Worm (Caenorhabditis elegans) whole organism, midembryonic: Measurements from ENCODE around the gene F49C12.3.

Experiments used
- T22C8.4 ChIP-seq: fragments of 200-800 bp; sonication (Bioruptor generic); IDR thresholded peaks from 2 replicates; pipeline ENCODE4 v1.3.6; 2022; ENCODE audit warnings: missing genetic modification characterization, missing compliant biosample characterization
- cog-1 ChIP-seq: sonication (generic microtip); optimal IDR thresholded peaks from 2 replicates; lab custom pipeline; 2016; ENCODE audit warnings: missing genetic modification characterization, missing compliant biosample characterization
- flt-1 ChIP-seq: fragments of 200-800 bp; sonication (Bioruptor generic); IDR thresholded peaks from 2 replicates; pipeline ENCODE4 v1.3.6; 2022; ENCODE audit warnings: missing genetic modification characterization, missing compliant biosample characterization
- klf-2 ChIP-seq: fragments of 200-800 bp; sonication (Bioruptor generic); conservative IDR thresholded peaks from 2 replicates; pipeline ENCODE4 v1.3.6; 2022; ENCODE audit warnings: missing genetic modification reagents, missing genetic modification characterization, missing compliant biosample characterization
- med-1 ChIP-seq: sonication (generic microtip); optimal IDR thresholded peaks from 2 replicates; lab custom pipeline; 2017; ENCODE audit warnings: missing genetic modification characterization, mild to moderate bottlenecking, missing compliant biosample characterization, antibody characterized with exemption, missing genetic modification reagents; ENCODE audit not compliant: insufficient read depth
- ref-1 ChIP-seq: fragments of 200-800 bp; sonication (Bioruptor generic); conservative IDR thresholded peaks from 2 replicates; pipeline ENCODE4 v1.3.6; 2022; ENCODE audit warnings: missing genetic modification reagents, missing genetic modification characterization, missing compliant biosample characterization
- tab-1 ChIP-seq: fragments of 200-800 bp; sonication (Bioruptor generic); IDR thresholded peaks from 2 replicates; pipeline ENCODE4 v1.3.6; 2022; ENCODE audit warnings: missing genetic modification characterization, missing compliant biosample characterization
- ztf-23 ChIP-seq: fragments of 200-800 bp; sonication (Bioruptor generic); IDR thresholded peaks from 2 replicates; pipeline ENCODE4 v1.3.6; 2022; ENCODE audit warnings: missing genetic modification reagents, missing genetic modification characterization, missing compliant biosample characterization
- ztf-29 ChIP-seq: fragments of 200-800 bp; sonication (Bioruptor generic); IDR thresholded peaks from 2 replicates; pipeline ENCODE4 v1.3.6; 2022; ENCODE audit warnings: missing genetic modification reagents, missing genetic modification characterization, missing compliant biosample characterization

F49C12.3 gene

DNA sequence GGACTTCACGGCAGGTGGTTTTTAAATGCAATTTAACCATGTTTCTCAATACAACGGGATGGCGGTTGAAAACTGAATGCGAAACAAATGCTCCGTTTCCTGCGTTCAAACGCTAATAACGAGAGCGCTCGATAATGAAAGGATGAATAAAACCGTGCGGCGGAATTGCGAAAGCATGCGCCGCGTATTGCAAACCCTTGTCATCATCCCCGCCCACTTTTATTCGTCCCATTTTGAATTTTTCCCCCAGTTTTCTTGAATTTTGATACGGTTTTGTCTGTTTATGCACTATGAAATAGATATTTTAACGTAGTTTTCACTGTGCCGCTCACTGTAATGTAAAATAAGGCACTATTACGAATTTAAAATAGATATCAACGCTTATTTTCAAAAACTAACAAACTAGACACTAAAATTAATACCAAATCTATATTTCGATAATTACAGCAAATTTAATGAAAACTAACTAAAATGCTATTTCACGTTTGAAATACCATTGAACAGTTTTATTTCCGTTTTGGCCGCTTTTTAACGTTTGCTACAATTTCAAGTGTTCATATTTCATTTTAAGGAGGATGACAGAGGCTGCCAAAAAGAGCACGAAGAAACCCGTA lies 15.9 kb downstream of the F49C12.3 start, which contains the start of the genes F49C12.9 and rpn-7:
Gene F49C12.9 (minus strand): TSS at position 148 of the 614 bp plus-strand sequence.
Gene rpn-7 (plus strand): TSS at position 564 of the 614 bp plus-strand sequence.
- TF ChIP-seq med-1 (GFP tag; lab: Kevin White, UChicago) (peak; percentile 86), cog-1 (tag; lab: Kevin White, UChicago) (peak; percentile 52), ztf-23 (GFP tag; lab: Robert Waterston, UW) (peak; percentile 85), flt-1 (GFP tag; lab: Robert Waterston, UW) (no peak; the same call in none of the 2 replicates), tab-1 (GFP tag; lab: Robert Waterston, UW) (peak; percentile 81)

DNA sequence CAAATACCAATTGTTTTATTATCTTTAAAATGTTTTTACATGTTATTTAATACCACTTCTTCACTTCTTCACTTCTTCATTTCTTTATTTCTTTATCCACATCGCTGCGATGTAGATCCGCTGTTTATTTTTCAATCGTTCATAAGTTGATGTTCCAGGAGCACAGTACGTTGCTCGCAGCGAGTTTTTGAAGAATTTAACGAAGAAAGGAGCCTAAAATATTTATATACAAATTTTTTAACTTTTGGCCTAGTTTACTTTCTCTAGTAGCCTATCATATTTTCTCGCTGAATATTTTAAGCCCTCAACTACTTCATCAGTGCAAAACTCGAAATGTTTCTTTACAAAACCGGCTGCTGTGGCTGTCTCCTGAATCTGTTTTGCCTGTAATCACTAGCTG lies 17.9 kb downstream of the F49C12.3 start:
- TF ChIP-seq cog-1 (tag; lab: Kevin White, UChicago) (no peak), T22C8.4 (GFP tag; lab: Robert Waterston, UW) (no peak), med-1 (GFP tag; lab: Kevin White, UChicago) (no peak), flt-1 (GFP tag; lab: Robert Waterston, UW) (no peak), tab-1 (GFP tag; lab: Robert Waterston, UW) (no peak), ztf-29 (GFP tag; lab: Robert Waterston, UW) (no peak), ztf-23 (GFP tag; lab: Robert Waterston, UW) (no peak), klf-2 (no peak), ref-1 (GFP tag; lab: Robert Waterston, UW) (no peak)

DNA sequence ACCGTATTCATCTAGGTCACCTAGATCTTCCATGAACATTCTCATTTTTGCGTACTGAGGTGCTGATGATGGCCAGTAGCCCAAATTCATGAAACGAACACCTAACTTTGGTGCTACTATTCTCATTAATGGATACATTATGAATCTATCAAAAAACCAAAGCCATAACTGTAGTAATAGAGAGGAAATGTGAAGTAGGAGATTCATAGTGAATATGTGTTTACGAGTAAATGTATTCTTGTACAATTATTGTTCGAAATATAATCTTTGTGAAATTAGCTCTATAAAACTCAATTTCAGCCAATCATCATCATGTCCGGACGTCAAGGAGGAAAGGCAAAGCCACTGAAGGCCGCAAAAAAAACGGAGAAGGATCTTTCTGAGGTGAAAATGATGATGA lies 18.9 kb downstream of the F49C12.3 start, which contains the start of the genes F49C12.11 and nemt-1:
Gene F49C12.11 (plus strand): TSS at position 301 of the 400 bp plus-strand sequence.
Gene nemt-1 (minus strand): TSS at position 360 of the 400 bp plus-strand sequence.
- TF ChIP-seq cog-1 (tag; lab: Kevin White, UChicago) (no peak), ztf-23 (GFP tag; lab: Robert Waterston, UW) (no peak), ztf-29 (GFP tag; lab: Robert Waterston, UW) (no peak), T22C8.4 (GFP tag; lab: Robert Waterston, UW) (no peak), klf-2 (no peak), med-1 (GFP tag; lab: Kevin White, UChicago) (no peak), tab-1 (GFP tag; lab: Robert Waterston, UW) (no peak), ref-1 (GFP tag; lab: Robert Waterston, UW) (no peak), flt-1 (GFP tag; lab: Robert Waterston, UW) (no peak)

DNA sequence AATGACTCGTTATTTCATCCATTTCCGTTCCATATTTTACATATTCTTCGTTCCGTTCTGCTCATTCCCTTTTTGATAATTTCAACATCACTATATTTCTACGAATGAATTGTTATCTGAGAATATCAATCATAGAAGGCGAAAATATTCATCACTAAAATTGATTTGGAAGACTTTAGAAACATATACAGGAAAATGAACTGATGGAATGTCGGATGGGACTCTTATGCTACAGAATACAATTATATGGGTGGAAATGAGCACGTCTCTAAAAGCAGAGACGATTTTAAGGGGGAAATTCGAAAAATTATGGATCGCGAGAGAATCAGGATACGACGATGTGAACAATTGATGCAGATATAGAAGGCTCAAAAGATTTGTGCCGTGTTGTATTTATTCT lies 19.8 kb downstream of the F49C12.3 start:
- no peak for TF ChIP-seq ref-1 (GFP tag; lab: Robert Waterston, UW)
- TF ChIP-seq cog-1 (tag; lab: Kevin White, UChicago) = no peak
- TF ChIP-seq med-1 (GFP tag; lab: Kevin White, UChicago) = no peak
- TF ChIP-seq ztf-23 (GFP tag; lab: Robert Waterston, UW) = no peak
- no peak for TF ChIP-seq tab-1 (GFP tag; lab: Robert Waterston, UW)
- no peak for TF ChIP-seq flt-1 (GFP tag; lab: Robert Waterston, UW)
- no peak for TF ChIP-seq T22C8.4 (GFP tag; lab: Robert Waterston, UW)
- TF ChIP-seq ztf-29 (GFP tag; lab: Robert Waterston, UW) = no peak
- TF ChIP-seq klf-2 = no peak

DNA sequence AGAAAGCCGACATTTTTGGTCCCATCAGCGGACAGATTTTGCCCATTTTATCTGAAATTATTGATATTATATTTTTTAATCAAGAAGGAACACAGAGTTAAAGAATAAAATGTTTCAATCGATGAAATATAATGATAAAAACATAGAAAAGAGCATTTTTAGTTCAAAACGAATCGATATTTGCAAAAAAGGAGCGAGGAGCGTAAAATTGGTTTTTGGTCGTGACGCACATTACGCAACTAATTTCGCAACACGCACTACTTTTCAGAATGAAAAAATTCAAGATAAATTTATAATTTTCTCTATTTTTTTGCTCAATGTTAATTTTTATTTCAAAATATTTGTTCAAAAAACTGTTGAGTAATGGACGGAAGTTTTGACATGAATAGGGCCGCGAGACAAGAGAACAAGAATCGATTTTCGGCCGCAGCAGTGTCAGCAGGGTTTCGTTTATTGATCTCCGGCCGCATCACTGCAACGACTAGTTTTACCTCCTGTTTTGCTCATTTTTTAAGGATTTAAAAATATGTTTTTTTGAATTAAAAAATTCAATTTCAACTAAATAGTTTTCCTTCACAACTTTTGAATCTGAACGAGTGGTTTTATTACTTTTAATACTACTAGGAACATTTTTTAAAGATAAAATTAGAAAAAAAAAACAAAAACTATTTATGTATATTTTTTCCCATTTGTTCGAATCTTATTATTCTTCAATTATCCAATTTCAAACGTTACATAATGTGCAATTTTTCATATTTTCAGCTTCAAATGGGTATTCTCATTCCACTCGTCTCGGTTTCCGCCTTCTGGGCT lies 21.0 kb downstream of the F49C12.3 start, which contains the start of the genes F49C12.12 and vha-17:
Gene F49C12.12 (minus strand): TSS at position 51 of the 813 bp plus-strand sequence.
Gene vha-17 (plus strand): TSS at position 763 of the 813 bp plus-strand sequence.
- TF ChIP-seq T22C8.4 (GFP tag; lab: Robert Waterston, UW) = 0 out of 2 replicates have a peak, but pooled peaks have one; percentile 46
- no peak for TF ChIP-seq tab-1 (GFP tag; lab: Robert Waterston, UW)
- TF ChIP-seq ztf-23 (GFP tag; lab: Robert Waterston, UW) = no peak

DNA sequence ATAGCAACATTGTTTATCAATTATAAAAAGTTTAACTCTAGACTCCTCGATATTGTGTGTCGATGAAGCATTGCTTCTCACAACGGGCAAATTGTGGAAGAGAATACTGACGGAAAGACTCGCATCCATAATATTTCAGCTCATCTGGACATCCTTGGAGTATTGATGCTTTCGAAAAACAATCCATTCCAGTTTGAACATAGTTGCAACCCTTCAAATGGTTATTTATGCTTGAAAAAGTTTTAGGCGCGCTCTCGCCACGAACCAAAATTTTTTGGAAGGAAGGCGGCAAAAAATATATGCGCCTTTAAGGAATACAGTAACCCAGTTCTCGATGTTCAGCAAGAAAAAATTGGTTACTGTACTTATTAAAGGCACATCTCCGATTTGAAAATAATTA lies 22.3 kb downstream of the F49C12.3 start:
- TF ChIP-seq ref-1 (GFP tag; lab: Robert Waterston, UW) (no peak), ztf-29 (GFP tag; lab: Robert Waterston, UW) (no peak), flt-1 (GFP tag; lab: Robert Waterston, UW) (no peak)

DNA sequence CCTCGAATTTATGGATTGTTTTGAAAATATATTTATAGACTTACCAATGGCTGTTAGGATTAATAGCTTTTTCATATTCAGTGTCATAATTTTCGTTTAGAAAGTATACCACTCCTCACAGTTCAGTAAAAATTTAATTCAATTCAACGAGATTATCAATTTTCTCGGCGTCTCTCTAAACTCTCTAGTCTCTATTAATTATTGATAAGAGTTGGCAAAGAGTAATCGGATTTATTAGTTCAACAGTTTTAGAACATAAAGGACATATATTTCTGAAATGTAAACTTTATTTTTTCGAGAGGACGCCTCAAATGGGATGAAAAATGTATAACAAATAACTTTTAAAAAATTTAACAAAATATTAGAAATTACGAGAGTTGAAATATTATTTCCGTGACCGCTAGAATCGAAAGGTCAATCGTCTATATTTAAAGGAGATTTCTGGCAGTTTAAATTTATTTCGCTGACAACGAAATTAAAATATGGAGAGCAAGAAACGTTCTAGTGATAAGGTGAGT lies 23.8 kb downstream of the F49C12.3 start, which contains the start of the genes nspg-11 and F49C12.15:
Gene nspg-11 (minus strand): TSS at position 101 of the 518 bp plus-strand sequence.
Gene F49C12.15 (plus strand): TSS at position 468 of the 518 bp plus-strand sequence.
- TF ChIP-seq med-1 (GFP tag; lab: Kevin White, UChicago) (no peak), T22C8.4 (GFP tag; lab: Robert Waterston, UW) (no peak), cog-1 (tag; lab: Kevin White, UChicago) (no peak), klf-2 (no peak), tab-1 (GFP tag; lab: Robert Waterston, UW) (no peak), ztf-29 (GFP tag; lab: Robert Waterston, UW) (no peak), ref-1 (GFP tag; lab: Robert Waterston, UW) (no peak), ztf-23 (GFP tag; lab: Robert Waterston, UW) (no peak), flt-1 (GFP tag; lab: Robert Waterston, UW) (no peak)

DNA sequence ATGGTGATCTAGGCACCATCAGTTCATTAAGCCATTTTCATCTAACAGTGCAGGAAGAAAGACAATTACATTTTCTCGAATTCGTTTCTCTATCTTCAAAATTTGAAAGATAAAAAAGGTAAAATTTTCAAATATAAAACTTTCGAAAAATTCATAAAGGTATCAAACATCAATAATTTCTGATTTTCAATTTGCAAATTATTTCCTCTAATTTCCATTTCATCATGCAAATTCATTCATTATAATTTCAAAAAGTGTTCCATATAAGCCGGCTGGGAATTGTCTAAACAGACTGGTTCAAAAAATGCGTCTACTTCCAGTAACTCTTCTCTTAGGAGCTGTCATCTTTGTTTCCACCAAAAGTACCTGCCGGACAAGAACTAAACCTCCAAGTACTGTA lies 27.5 kb downstream of the F49C12.3 start, which contains the start of gene clec-183:
Gene clec-183 (plus strand): TSS at position 301 of the 400 bp plus-strand sequence.
- TF ChIP-seq tab-1 (GFP tag; lab: Robert Waterston, UW) (no peak), ztf-23 (GFP tag; lab: Robert Waterston, UW) (no peak), klf-2 (no peak), med-1 (GFP tag; lab: Kevin White, UChicago) (no peak), T22C8.4 (GFP tag; lab: Robert Waterston, UW) (no peak), ref-1 (GFP tag; lab: Robert Waterston, UW) (no peak), cog-1 (tag; lab: Kevin White, UChicago) (no peak), ztf-29 (GFP tag; lab: Robert Waterston, UW) (no peak), flt-1 (GFP tag; lab: Robert Waterston, UW) (no peak)
